Worm (Caenorhabditis elegans) whole organism, L1 larva: ENCODE results near the gene F12E12.1.
A peak's percentile ranks its signal among the peaks of the same experiment; 100 is the strongest.

Experiments
- C04F5.9 ChIP-seq: sonication (generic microtip); optimal IDR thresholded peaks from 2 replicates; lab custom pipeline; 2016; ENCODE audit warnings: missing genetic modification characterization, missing compliant biosample characterization
- C16A3.4 ChIP-seq: fragments of 150-350 bp; optimal IDR thresholded peaks from 2 replicates; lab custom pipeline; 2014; ENCODE audit warnings: missing biosample characterization, missing genetic modification characterization
- Y116A8C.19 ChIP-seq: sonication (generic microtip); optimal IDR thresholded peaks from 2 replicates; lab custom pipeline; 2016; ENCODE audit warnings: missing compliant biosample characterization, missing genetic modification characterization, borderline replicate concordance
- aha-1 ChIP-seq: fragments of 150-350 bp; optimal IDR thresholded peaks from 2 replicates; lab custom pipeline; 2014; ENCODE audit warnings: missing biosample characterization, missing genetic modification characterization
- alr-1 ChIP-seq: fragments of 200-800 bp; sonication (Bioruptor generic); optimal IDR thresholded peaks from 2 replicates; lab custom pipeline; 2018; ENCODE audit warnings: borderline replicate concordance, mild to moderate bottlenecking, missing genetic modification characterization, missing compliant biosample characterization
- aly-2 ChIP-seq: fragments of 150-350 bp; optimal IDR thresholded peaks from 2 replicates; lab custom pipeline; 2014; ENCODE audit warnings: missing biosample characterization, missing genetic modification characterization
- ama-1 ChIP-seq: fragments of 150-350 bp; optimal IDR thresholded peaks from 2 replicates; lab custom pipeline; 2014
- blmp-1 ChIP-seq: fragments of 150-350 bp; optimal IDR thresholded peaks from 2 replicates; lab custom pipeline; 2014; ENCODE audit warnings: missing biosample characterization, missing genetic modification characterization
- ceh-8 ChIP-seq: fragments of 200-800 bp; sonication (Bioruptor generic); optimal IDR thresholded peaks from 2 replicates; lab custom pipeline; 2018; ENCODE audit warnings: mild to moderate bottlenecking, missing genetic modification characterization, moderate library complexity, missing compliant biosample characterization
- ceh-90 ChIP-seq: sonication (generic microtip); optimal IDR thresholded peaks from 2 replicates; lab custom pipeline; 2016; ENCODE audit warnings: missing genetic modification characterization, missing compliant biosample characterization
- dsc-1 ChIP-seq: sonication (generic microtip); optimal IDR thresholded peaks from 2 replicates; lab custom pipeline; 2016; ENCODE audit warnings: mild to moderate bottlenecking, missing genetic modification characterization, missing compliant biosample characterization
- efl-1 ChIP-seq, 4 experiments: fragments of 150-350 bp; optimal IDR thresholded peaks in 3 of 4; peaks in 1 of 4; 1 replicate in 1 of 4; 2 replicates in 3 of 4; lab custom pipeline; 2014; ENCODE audit warnings: missing biosample characterization in 2 of 4, missing genetic modification characterization in 2 of 4, missing genetic modification reagents in 2 of 4
- elt-2 ChIP-seq: sonication (generic microtip); optimal IDR thresholded peaks from 2 replicates; lab custom pipeline; 2016; ENCODE audit warnings: missing genetic modification characterization, mild to moderate bottlenecking, inconsistent platforms, missing compliant biosample characterization, missing genetic modification reagents
- ets-5 ChIP-seq: fragments of 200-800 bp; sonication (Bioruptor generic); IDR thresholded peaks from 2 replicates; pipeline ENCODE4 v1.3.6; 2022; ENCODE audit warnings: missing genetic modification characterization, missing compliant biosample characterization
- fkh-10 ChIP-seq: sonication (generic microtip); optimal IDR thresholded peaks from 2 replicates; lab custom pipeline; 2017; ENCODE audit warnings: missing biosample characterization, missing genetic modification reagents, missing genetic modification characterization
- fkh-4 ChIP-seq: sonication (generic microtip); optimal IDR thresholded peaks from 2 replicates; lab custom pipeline; 2016; ENCODE audit warnings: missing compliant biosample characterization, missing genetic modification characterization, borderline replicate concordance
- fkh-8 ChIP-seq: sonication (generic microtip); optimal IDR thresholded peaks from 2 replicates; lab custom pipeline; 2016; ENCODE audit warnings: mild to moderate bottlenecking, missing genetic modification characterization, missing compliant biosample characterization
- grh-1 ChIP-seq: fragments of 200-800 bp; sonication (Bioruptor generic); IDR thresholded peaks from 2 replicates; pipeline ENCODE4 v1.3.6; 2022; ENCODE audit warnings: missing genetic modification reagents, missing genetic modification characterization, missing compliant biosample characterization
- irx-1 ChIP-seq: sonication (generic microtip); optimal IDR thresholded peaks from 2 replicates; lab custom pipeline; 2016; ENCODE audit warnings: missing genetic modification characterization, missing compliant biosample characterization
- isw-1 ChIP-seq: fragments of 200-800 bp; sonication (Bioruptor generic); IDR thresholded peaks from 2 replicates; pipeline ENCODE4 v1.3.6; 2022; ENCODE audit warnings: missing genetic modification characterization, missing compliant biosample characterization
- jun-1 ChIP-seq: fragments of 150-350 bp; optimal IDR thresholded peaks from 2 replicates; lab custom pipeline; 2014; ENCODE audit warnings: missing biosample characterization, missing genetic modification reagents, missing genetic modification characterization
- lir-3 ChIP-seq: sonication (generic microtip); optimal IDR thresholded peaks from 2 replicates; lab custom pipeline; 2016; ENCODE audit warnings: mild to moderate bottlenecking, missing genetic modification characterization, moderate library complexity, missing compliant biosample characterization; ENCODE audit not compliant: poor library complexity
- mab-9 ChIP-seq: fragments of 200-800 bp; sonication (Bioruptor generic); IDR thresholded peaks from 2 replicates; pipeline ENCODE4 v1.3.6; 2022; ENCODE audit warnings: missing genetic modification reagents, missing genetic modification characterization, missing compliant biosample characterization
- mdl-1 ChIP-seq, 2 experiments: fragments of 150-350 bp; optimal IDR thresholded peaks; 2 replicates each; lab custom pipeline; 2014 to 2017; ENCODE audit warnings: missing biosample characterization in 2 of 2, missing genetic modification characterization in 2 of 2, inconsistent platforms in 1 of 2
- mep-1 ChIP-seq: fragments of 150-350 bp; optimal IDR thresholded peaks from 2 replicates; lab custom pipeline; 2014; ENCODE audit warnings: missing biosample characterization, missing genetic modification characterization
- nhr-19 ChIP-seq: fragments of 200-800 bp; sonication (Bioruptor generic); conservative IDR thresholded peaks from 2 replicates; pipeline ENCODE4 v1.3.6; 2022; ENCODE audit warnings: missing genetic modification characterization, missing compliant biosample characterization
- nhr-20 ChIP-seq: sonication (generic microtip); optimal IDR thresholded peaks from 2 replicates; lab custom pipeline; 2016; ENCODE audit warnings: mild to moderate bottlenecking, missing genetic modification characterization, missing compliant biosample characterization
- nhr-237 ChIP-seq: fragments of 150-350 bp; optimal IDR thresholded peaks from 2 replicates; lab custom pipeline; 2014; ENCODE audit warnings: missing biosample characterization, missing genetic modification characterization
- nhr-47 ChIP-seq: sonication (generic microtip); optimal IDR thresholded peaks from 2 replicates; lab custom pipeline; 2016; ENCODE audit warnings: mild to moderate bottlenecking, missing genetic modification characterization, moderate library complexity, missing compliant biosample characterization
- nhr-71 ChIP-seq: sonication (generic microtip); optimal IDR thresholded peaks from 2 replicates; lab custom pipeline; 2016; ENCODE audit warnings: mild to moderate bottlenecking, missing genetic modification characterization, moderate library complexity, missing compliant biosample characterization
- pag-3 ChIP-seq: sonication (generic microtip); optimal IDR thresholded peaks from 2 replicates; lab custom pipeline; 2017; ENCODE audit warnings: missing genetic modification characterization, mild to moderate bottlenecking, missing compliant biosample characterization, antibody characterized with exemption, borderline replicate concordance; ENCODE audit not compliant: insufficient read depth
- pax-3 ChIP-seq: fragments of 200-800 bp; sonication (Bioruptor generic); optimal IDR thresholded peaks from 2 replicates; lab custom pipeline; 2018; ENCODE audit warnings: mild to moderate bottlenecking, missing genetic modification characterization, moderate library complexity, missing compliant biosample characterization
- pqm-1 ChIP-seq: sonication (generic microtip); optimal IDR thresholded peaks from 3 replicates; lab custom pipeline; 2017; ENCODE audit warnings: missing biosample characterization, missing genetic modification characterization
- skn-1 ChIP-seq: fragments of 150-350 bp; optimal IDR thresholded peaks from 2 replicates; lab custom pipeline; 2014; ENCODE audit warnings: missing biosample characterization, missing genetic modification characterization
- snu-23 ChIP-seq: sonication (generic microtip); optimal IDR thresholded peaks from 2 replicates; lab custom pipeline; 2016; ENCODE audit warnings: missing genetic modification characterization, missing compliant biosample characterization
- sup-37 ChIP-seq: fragments of 200-800 bp; sonication (Bioruptor generic); optimal IDR thresholded peaks from 2 replicates; lab custom pipeline; 2018; ENCODE audit warnings: mild to moderate bottlenecking, missing genetic modification characterization, missing compliant biosample characterization
- tbx-2 ChIP-seq: sonication (generic microtip); optimal IDR thresholded peaks from 2 replicates; lab custom pipeline; 2016; ENCODE audit warnings: missing genetic modification characterization, missing compliant biosample characterization
- unc-130 ChIP-seq: fragments of 150-350 bp; optimal IDR thresholded peaks from 2 replicates; lab custom pipeline; 2017; ENCODE audit warnings: missing biosample characterization, missing genetic modification characterization, inconsistent platforms
- unc-30 ChIP-seq: sonication (generic microtip); optimal IDR thresholded peaks from 2 replicates; lab custom pipeline; 2017; ENCODE audit warnings: missing biosample characterization, missing genetic modification characterization
- unc-86 ChIP-seq: sonication (generic microtip); optimal IDR thresholded peaks from 2 replicates; lab custom pipeline; 2016; ENCODE audit warnings: missing genetic modification characterization, missing compliant biosample characterization
- zip-4 ChIP-seq: fragments of 200-800 bp; sonication (Bioruptor generic); optimal IDR thresholded peaks from 2 replicates; lab custom pipeline; 2018; ENCODE audit warnings: mild to moderate bottlenecking, missing genetic modification characterization, moderate library complexity, missing compliant biosample characterization
- ztf-11 ChIP-seq, 2 experiments: sonication (generic microtip); optimal IDR thresholded peaks; 2 replicates each; lab custom pipeline; 2016 to 2017; ENCODE audit warnings: missing genetic modification characterization in 2 of 2, missing biosample characterization in 1 of 2, missing compliant biosample characterization in 1 of 2

F12E12.1 gene

ce11 chrII:3771640-3772039 lies 30.0 kb downstream of the F12E12.1 start:
- no peak for TF ChIP-seq irx-1 (tag; lab: Kevin White, UChicago)
- no peak for TF ChIP-seq grh-1 (GFP tag; lab: Robert Waterston, UW)
- no peak for TF ChIP-seq nhr-237 (tag; lab: Kevin White, UChicago)
- no peak for TF ChIP-seq unc-86 (tag; lab: Kevin White, UChicago)
- no peak for TF ChIP-seq mep-1 (tag; lab: Kevin White, UChicago)
- TF ChIP-seq aha-1 (tag; lab: Kevin White, UChicago): no peak
- no peak for TF ChIP-seq alr-1 (tag; lab: Kevin White, UChicago)
- TF ChIP-seq ets-5: no peak
- TF ChIP-seq elt-2 (tag; lab: Kevin White, UChicago): no peak
- TF ChIP-seq, all 84 proteins: peak for 0

- TF ChIP-seq efl-1 (optimal IDR thresholded peaks at IDR 0.05; lab: Kevin White, UChicago) (no peak), efl-1 (GFP tag; optimal IDR thresholded peaks at IDR 0.05 in 1 of 2; lab: Kevin White, UChicago) (peak in 1 of 2 experiments; percentile 15), Y116A8C.19 (tag; lab: Kevin White, UChicago) (no peak)
These were observed 31.4 kb downstream of the F12E12.1 start, which contains the start of gene T24E12.10 for ce11 chrII:3773130-3773529. T24E12.10 (minus strand) TSS chrII:3773230.

ce11 chrII:3775719-3776118 lies 34.0 kb downstream of the F12E12.1 start, which contains the start of gene T24E12.3:
T24E12.3 (plus strand) TSS chrII:3776019.
- TF ChIP-seq pag-3 (tag; lab: Kevin White, UChicago) (no peak), nhr-19 (no peak), C04F5.9 (tag; lab: Kevin White, UChicago) (no peak), nhr-47 (tag; lab: Kevin White, UChicago) (no peak), pqm-1 (tag; lab: Kevin White, UChicago) (no peak), nhr-237 (tag; lab: Kevin White, UChicago) (no peak), jun-1 (no peak), zip-4 (GFP tag; lab: Kevin White, UChicago) (no peak), sup-37 (no peak), Y116A8C.19 (tag; lab: Kevin White, UChicago) (no peak), efl-1 (optimal IDR thresholded peaks at IDR 0.05; lab: Kevin White, UChicago) (no peak), efl-1 (GFP tag; optimal IDR thresholded peaks at IDR 0.05 in 1 of 2; lab: Kevin White, UChicago) (no peak), unc-130 (tag; lab: Kevin White, UChicago) (no peak), mdl-1 (tag; optimal IDR thresholded peaks at IDR 0.05; lab: Kevin White, UChicago) (no peak), mab-9 (GFP tag; lab: Robert Waterston, UW) (no peak), aly-2 (tag; lab: Kevin White, UChicago) (no peak)

- peak; percentile 1 for TF ChIP-seq nhr-47 (tag; lab: Kevin White, UChicago)
- TF ChIP-seq fkh-4 (tag; lab: Kevin White, UChicago): no peak
- TF ChIP-seq tbx-2 (tag; lab: Kevin White, UChicago): no peak
- no peak for TF ChIP-seq blmp-1
- no peak for TF ChIP-seq unc-130 (tag; lab: Kevin White, UChicago)
- no peak for TF ChIP-seq isw-1 (GFP tag; lab: Robert Waterston, UW)
- no peak for TF ChIP-seq lir-3
- no peak for TF ChIP-seq snu-23 (GFP tag; lab: Kevin White, UChicago)
- no peak for TF ChIP-seq mdl-1 (tag; optimal IDR thresholded peaks at IDR 0.05; lab: Kevin White, UChicago)
- TF ChIP-seq ceh-8 (GFP tag; lab: Kevin White, UChicago): peak; percentile 79
- TF ChIP-seq unc-30 (tag; lab: Kevin White, UChicago): no peak
- TF ChIP-seq fkh-10 (GFP tag; lab: Kevin White, UChicago): peak; percentile 36
- TF ChIP-seq ceh-90 (tag; lab: Kevin White, UChicago): no peak
- no peak for TF ChIP-seq skn-1 (tag; lab: Kevin White, UChicago)
- no peak for TF ChIP-seq nhr-20 (tag; lab: Kevin White, UChicago)
- no peak for TF ChIP-seq jun-1
- TF ChIP-seq fkh-8 (tag; lab: Kevin White, UChicago): peak; percentile 51
- TF ChIP-seq nhr-71: peak; percentile 35
- TF ChIP-seq efl-1 (optimal IDR thresholded peaks at IDR 0.05; lab: Kevin White, UChicago): no peak
- TF ChIP-seq efl-1 (GFP tag; optimal IDR thresholded peaks at IDR 0.05 in 1 of 2; lab: Kevin White, UChicago): no peak
- no peak for TF ChIP-seq ama-1
- no peak for TF ChIP-seq C16A3.4 (tag; lab: Kevin White, UChicago)
- TF ChIP-seq pax-3: no peak
- TF ChIP-seq ztf-11 (tag; optimal IDR thresholded peaks at IDR 0.05; lab: Kevin White, UChicago): no peak
- no peak for TF ChIP-seq dsc-1 (tag; lab: Kevin White, UChicago)
- TF ChIP-seq, all 84 proteins: peak for 5
These were observed 36.1 kb downstream of the F12E12.1 start for ce11 chrII:3777802-3778201.
